Fruit fly (Drosophila melanogaster): Measurements from ENCODE around the gene CG3792.

The CG3792 gene

dm6 chr2L:4997401-4998259 lies 20.5 kb downstream of the CG3792 start (continued):
- TF ChIP-seq CG8281 (tag; optimal IDR thresholded peaks at IDR 0.05) (peak; percentile 92), chif (GFP tag; optimal IDR thresholded peaks at IDR 0.05) (peak; percentile 99), CG8765 (GFP tag; IDR thresholded peaks at IDR 0.05) (peak; percentile 99), slbo (GFP tag; IDR thresholded peaks at IDR 0.05) (peak; percentile 99), sim (GFP tag; IDR thresholded peaks at IDR 0.05) (peak; percentile 97), bab2 (GFP tag; optimal IDR thresholded peaks at IDR 0.05) (peak; percentile 99), Dbx (GFP tag; IDR thresholded peaks at IDR 0.05) (peak; percentile 99), lola (GFP tag; optimal IDR thresholded peaks at IDR 0.05) (peak in 1 of 3 experiments; percentile 98), CG9876 (GFP tag; optimal IDR thresholded peaks at IDR 0.05) (peak; percentile 99), zf30C (GFP tag; optimal IDR thresholded peaks at IDR 0.05) (no peak), pnt (GFP tag; optimal IDR thresholded peaks at IDR 0.05) (peak; percentile 99), ash1 (GFP tag; optimal IDR thresholded peaks at IDR 0.05) (peak; percentile 93), CG18011 (GFP tag; optimal IDR thresholded peaks at IDR 0.05) (peak; percentile 91), pb (GFP tag; optimal IDR thresholded peaks at IDR 0.05) (peak; percentile 99), CG10267 (tag; optimal IDR thresholded peaks at IDR 0.05) (peak; percentile 96), CG9609 (GFP tag; optimal IDR thresholded peaks at IDR 0.05) (peak; percentile 99), Trl (optimal IDR thresholded peaks at IDR 0.05) (peak; percentile 91 to 94), Trl (GFP tag; optimal IDR thresholded peaks at IDR 0.05) (peak; percentile 99), run (tag; optimal IDR thresholded peaks at IDR 0.05) (peak; percentile 96), peb (GFP tag; IDR thresholded peaks at IDR 0.05) (peak; percentile 99), CG8359 (GFP tag; optimal IDR thresholded peaks at IDR 0.05; ENCODE audit: borderline replicate concordance) (peak; percentile 95), sr (GFP tag; IDR thresholded peaks at IDR 0.05) (peak; percentile 98), ci (GFP tag; IDR thresholded peaks at IDR 0.05) (peak; percentile 100), CG31388 (GFP tag; optimal IDR thresholded peaks at IDR 0.05) (peak; percentile 98), CHES-1-like (GFP tag; optimal IDR thresholded peaks at IDR 0.05) (peak; percentile 99), HLH4C (GFP tag; IDR thresholded peaks at IDR 0.05; ENCODE audit: partially characterized antibody) (peak; percentile 66), al (GFP tag; IDR thresholded peaks at IDR 0.05) (peak; percentile 99), CG8478 (optimal IDR thresholded peaks at IDR 0.05) (peak; percentile 94), ttk (GFP tag; IDR thresholded peaks at IDR 0.05) (peak; percentile 99), CrebB (tag; optimal IDR thresholded peaks at IDR 0.05) (peak; percentile 98), gem (tag; optimal IDR thresholded peaks at IDR 0.05) (peak; percentile 100), Gug (GFP tag; IDR thresholded peaks at IDR 0.05) (peak; percentile 99), Ravus (GFP tag; IDR thresholded peaks at IDR 0.05) (peak; percentile 98), CG42726 (GFP tag; IDR thresholded peaks at IDR 0.05; ENCODE audit: partially characterized antibody) (peak; percentile 68; the same call in 1 of the 2 replicates), CkIIα-i1 (GFP tag; IDR thresholded peaks at IDR 0.05) (peak; percentile 96), CG12391 (tag; optimal IDR thresholded peaks at IDR 0.05) (peak; percentile 99), scrt (GFP tag; optimal IDR thresholded peaks at IDR 0.05) (peak; percentile 95), Dek (tag; optimal IDR thresholded peaks at IDR 0.05) (peak; percentile 98), CG11456 (GFP tag; IDR thresholded peaks at IDR 0.05) (peak; percentile 99), Tbp (GFP tag; optimal IDR thresholded peaks at IDR 0.05) (no peak), gce (GFP tag; IDR thresholded peaks at IDR 0.05) (peak; percentile 99), Ets65A (GFP tag) (peak; percentile 100), shn (GFP tag; optimal IDR thresholded peaks at IDR 0.05) (peak; percentile 100), Dll (GFP tag; IDR thresholded peaks at IDR 0.05; ENCODE audit: partially characterized antibody) (peak; percentile 59; the same call in 1 of the 4 replicates), Sry-β (GFP tag; optimal IDR thresholded peaks at IDR 0.05) (peak; percentile 78), CG11085 (GFP tag; IDR thresholded peaks at IDR 0.05) (peak; percentile 99), CG30431 (GFP tag; optimal IDR thresholded peaks at IDR 0.05) (peak; percentile 99), schlank (tag; optimal IDR thresholded peaks at IDR 0.05) (peak; percentile 96), CG34224 (GFP tag; IDR thresholded peaks at IDR 0.05; ENCODE audit: partially characterized antibody) (no peak)
